Worm (Caenorhabditis elegans) whole organism, L1 larva: ENCODE results near the gene gst-26.

ENCODE experiments used
- Y116A8C.19 ChIP-seq: sonication (generic microtip); optimal IDR thresholded peaks from 2 replicates; lab custom pipeline; 2016; ENCODE audit warnings: missing compliant biosample characterization, missing genetic modification characterization, borderline replicate concordance
- alr-1 ChIP-seq: fragments of 200-800 bp; sonication (Bioruptor generic); optimal IDR thresholded peaks from 2 replicates; lab custom pipeline; 2018; ENCODE audit warnings: borderline replicate concordance, mild to moderate bottlenecking, missing genetic modification characterization, missing compliant biosample characterization
- ceh-8 ChIP-seq: fragments of 200-800 bp; sonication (Bioruptor generic); optimal IDR thresholded peaks from 2 replicates; lab custom pipeline; 2018; ENCODE audit warnings: mild to moderate bottlenecking, missing genetic modification characterization, moderate library complexity, missing compliant biosample characterization
- ceh-82 ChIP-seq, 3 experiments: fragments of 150-350 bp in 1 of 3; sonication (generic microtip) in 2 of 3; optimal IDR thresholded peaks; 2 replicates each; lab custom pipeline; 2014 to 2017; ENCODE audit warnings: missing biosample characterization in 3 of 3, missing genetic modification characterization in 3 of 3
- ceh-90 ChIP-seq: sonication (generic microtip); optimal IDR thresholded peaks from 2 replicates; lab custom pipeline; 2016; ENCODE audit warnings: missing genetic modification characterization, missing compliant biosample characterization
- dsc-1 ChIP-seq: sonication (generic microtip); optimal IDR thresholded peaks from 2 replicates; lab custom pipeline; 2016; ENCODE audit warnings: mild to moderate bottlenecking, missing genetic modification characterization, missing compliant biosample characterization
- efl-1 ChIP-seq, 4 experiments: fragments of 150-350 bp; optimal IDR thresholded peaks in 3 of 4; peaks in 1 of 4; 1 replicate in 1 of 4; 2 replicates in 3 of 4; lab custom pipeline; 2014; ENCODE audit warnings: missing biosample characterization in 2 of 4, missing genetic modification characterization in 2 of 4, missing genetic modification reagents in 2 of 4
- egl-27 ChIP-seq, 2 experiments: fragments of 150-350 bp in 1 of 2; sonication (generic microtip); optimal IDR thresholded peaks; 3 replicates each; lab custom pipeline; 2017 to 2018; ENCODE audit warnings: missing biosample characterization in 2 of 2, missing genetic modification characterization in 2 of 2, missing genetic modification reagents in 2 of 2
- elt-2 ChIP-seq: sonication (generic microtip); optimal IDR thresholded peaks from 2 replicates; lab custom pipeline; 2016; ENCODE audit warnings: missing genetic modification characterization, mild to moderate bottlenecking, inconsistent platforms, missing compliant biosample characterization, missing genetic modification reagents
- elt-3 ChIP-seq, 6 experiments: fragments of 150-350 bp in 1 of 6; sonication (generic microtip); optimal IDR thresholded peaks; 2 replicates each; lab custom pipeline; 2017 to 2018; ENCODE audit warnings: missing biosample characterization in 6 of 6, missing genetic modification characterization in 6 of 6, inconsistent platforms in 1 of 6
- fkh-10 ChIP-seq: sonication (generic microtip); optimal IDR thresholded peaks from 2 replicates; lab custom pipeline; 2017; ENCODE audit warnings: missing biosample characterization, missing genetic modification reagents, missing genetic modification characterization
- fkh-8 ChIP-seq: sonication (generic microtip); optimal IDR thresholded peaks from 2 replicates; lab custom pipeline; 2016; ENCODE audit warnings: mild to moderate bottlenecking, missing genetic modification characterization, missing compliant biosample characterization
- hlh-4 ChIP-seq: sonication (generic microtip); optimal IDR thresholded peaks from 2 replicates; lab custom pipeline; 2016; ENCODE audit warnings: mild to moderate bottlenecking, missing genetic modification characterization, missing compliant biosample characterization
- hpl-2 ChIP-seq: fragments of 150-350 bp; optimal IDR thresholded peaks from 2 replicates; lab custom pipeline; 2014; ENCODE audit warnings: missing biosample characterization, missing genetic modification reagents, missing genetic modification characterization
- irx-1 ChIP-seq: sonication (generic microtip); optimal IDR thresholded peaks from 2 replicates; lab custom pipeline; 2016; ENCODE audit warnings: missing genetic modification characterization, missing compliant biosample characterization
- lin-13 ChIP-seq: fragments of 150-350 bp; optimal IDR thresholded peaks from 2 replicates; lab custom pipeline; 2014; ENCODE audit warnings: missing biosample characterization, missing genetic modification reagents, missing genetic modification characterization
- lin-14 ChIP-seq: fragments of 200-800 bp; sonication (Bioruptor generic); optimal IDR thresholded peaks from 2 replicates; lab custom pipeline; 2018; ENCODE audit warnings: mild to moderate bottlenecking, missing genetic modification characterization, moderate library complexity, missing compliant biosample characterization
- lin-35 ChIP-seq, 2 experiments: fragments of 150-350 bp; optimal IDR thresholded peaks; 2 replicates each; lab custom pipeline; 2014; ENCODE audit warnings: missing biosample characterization in 2 of 2, missing genetic modification characterization in 2 of 2, missing genetic modification reagents in 2 of 2
- lin-39 ChIP-seq: fragments of 150-350 bp; optimal IDR thresholded peaks from 2 replicates; lab custom pipeline; 2014; ENCODE audit warnings: missing biosample characterization, missing genetic modification reagents, missing genetic modification characterization
- lir-3 ChIP-seq: sonication (generic microtip); optimal IDR thresholded peaks from 2 replicates; lab custom pipeline; 2016; ENCODE audit warnings: mild to moderate bottlenecking, missing genetic modification characterization, moderate library complexity, missing compliant biosample characterization; ENCODE audit not compliant: poor library complexity
- lsy-2 ChIP-seq, 2 experiments: fragments of 150-350 bp; optimal IDR thresholded peaks; 2 replicates each; lab custom pipeline; 2014; ENCODE audit warnings: missing biosample characterization in 2 of 2, missing genetic modification characterization in 2 of 2
- mdl-1 ChIP-seq, 2 experiments: fragments of 150-350 bp; optimal IDR thresholded peaks; 2 replicates each; lab custom pipeline; 2014 to 2017; ENCODE audit warnings: missing biosample characterization in 2 of 2, missing genetic modification characterization in 2 of 2, inconsistent platforms in 1 of 2
- nhr-11 ChIP-seq: fragments of 150-350 bp; optimal IDR thresholded peaks from 2 replicates; lab custom pipeline; 2014; ENCODE audit warnings: missing biosample characterization, missing genetic modification characterization
- nhr-12 ChIP-seq: sonication (generic microtip); optimal IDR thresholded peaks from 2 replicates; lab custom pipeline; 2017; ENCODE audit warnings: missing biosample characterization, missing genetic modification characterization
- nhr-19 ChIP-seq: fragments of 200-800 bp; sonication (Bioruptor generic); conservative IDR thresholded peaks from 2 replicates; pipeline ENCODE4 v1.3.6; 2022; ENCODE audit warnings: missing genetic modification characterization, missing compliant biosample characterization
- nhr-47 ChIP-seq: sonication (generic microtip); optimal IDR thresholded peaks from 2 replicates; lab custom pipeline; 2016; ENCODE audit warnings: mild to moderate bottlenecking, missing genetic modification characterization, moderate library complexity, missing compliant biosample characterization
- nhr-76 ChIP-seq: sonication (generic microtip); optimal IDR thresholded peaks from 2 replicates; lab custom pipeline; 2017; ENCODE audit warnings: missing biosample characterization, missing genetic modification characterization
- nhr-77 ChIP-seq: fragments of 150-350 bp; optimal IDR thresholded peaks from 2 replicates; lab custom pipeline; 2014; ENCODE audit warnings: missing biosample characterization, missing genetic modification characterization
- nhr-85 ChIP-seq: sonication (generic microtip); peaks from one replicate; lab custom pipeline; 2016; ENCODE audit warnings: missing genetic modification characterization, inconsistent platforms, missing compliant biosample characterization
- nhr-90 ChIP-seq: sonication (generic microtip); optimal IDR thresholded peaks from 2 replicates; lab custom pipeline; 2016; ENCODE audit warnings: mild to moderate bottlenecking, missing genetic modification characterization, missing compliant biosample characterization; ENCODE audit not compliant: poor library complexity
- pax-3 ChIP-seq: fragments of 200-800 bp; sonication (Bioruptor generic); optimal IDR thresholded peaks from 2 replicates; lab custom pipeline; 2018; ENCODE audit warnings: mild to moderate bottlenecking, missing genetic modification characterization, moderate library complexity, missing compliant biosample characterization
- rnt-1 ChIP-seq: sonication (generic microtip); optimal IDR thresholded peaks from 2 replicates; lab custom pipeline; 2016; ENCODE audit warnings: mild to moderate bottlenecking, missing genetic modification characterization, moderate library complexity, missing compliant biosample characterization
- snpc-4 ChIP-seq: fragments of 150-350 bp; optimal IDR thresholded peaks from 2 replicates; lab custom pipeline; 2014; ENCODE audit warnings: missing biosample characterization, missing genetic modification characterization
- snu-23 ChIP-seq: sonication (generic microtip); optimal IDR thresholded peaks from 2 replicates; lab custom pipeline; 2016; ENCODE audit warnings: missing genetic modification characterization, missing compliant biosample characterization
- tbx-2 ChIP-seq: sonication (generic microtip); optimal IDR thresholded peaks from 2 replicates; lab custom pipeline; 2016; ENCODE audit warnings: missing genetic modification characterization, missing compliant biosample characterization
- tlp-1 ChIP-seq: fragments of 150-350 bp; optimal IDR thresholded peaks from 2 replicates; lab custom pipeline; 2014; ENCODE audit warnings: missing biosample characterization, missing genetic modification characterization
- unc-130 ChIP-seq: fragments of 150-350 bp; optimal IDR thresholded peaks from 2 replicates; lab custom pipeline; 2017; ENCODE audit warnings: missing biosample characterization, missing genetic modification characterization, inconsistent platforms
- unc-98 ChIP-seq: fragments of 200-800 bp; sonication (Bioruptor generic); IDR thresholded peaks from 2 replicates; pipeline ENCODE4 v1.3.6; 2022; ENCODE audit warnings: missing genetic modification characterization, missing compliant biosample characterization
- vab-15 ChIP-seq: sonication (generic microtip); optimal IDR thresholded peaks from 2 replicates; lab custom pipeline; 2017; ENCODE audit warnings: missing genotype, mild to moderate bottlenecking, missing genetic modification characterization, missing compliant biosample characterization
- xbp-1 ChIP-seq: sonication (generic microtip); optimal IDR thresholded peaks from 2 replicates; lab custom pipeline; 2016; ENCODE audit warnings: missing genetic modification characterization, missing compliant biosample characterization
- zag-1 ChIP-seq: fragments of 150-350 bp; optimal IDR thresholded peaks from 2 replicates; lab custom pipeline; 2014; ENCODE audit warnings: missing biosample characterization, missing genetic modification characterization
- zip-4 ChIP-seq: fragments of 200-800 bp; sonication (Bioruptor generic); optimal IDR thresholded peaks from 2 replicates; lab custom pipeline; 2018; ENCODE audit warnings: mild to moderate bottlenecking, missing genetic modification characterization, moderate library complexity, missing compliant biosample characterization
- ztf-11 ChIP-seq, 2 experiments: sonication (generic microtip); optimal IDR thresholded peaks; 2 replicates each; lab custom pipeline; 2016 to 2017; ENCODE audit warnings: missing genetic modification characterization in 2 of 2, missing biosample characterization in 1 of 2, missing compliant biosample characterization in 1 of 2
- ztf-4 ChIP-seq: fragments of 150-350 bp; optimal IDR thresholded peaks from 2 replicates; lab custom pipeline; 2014; ENCODE audit warnings: missing biosample characterization, missing genetic modification characterization

Gene gst-26

DNA sequence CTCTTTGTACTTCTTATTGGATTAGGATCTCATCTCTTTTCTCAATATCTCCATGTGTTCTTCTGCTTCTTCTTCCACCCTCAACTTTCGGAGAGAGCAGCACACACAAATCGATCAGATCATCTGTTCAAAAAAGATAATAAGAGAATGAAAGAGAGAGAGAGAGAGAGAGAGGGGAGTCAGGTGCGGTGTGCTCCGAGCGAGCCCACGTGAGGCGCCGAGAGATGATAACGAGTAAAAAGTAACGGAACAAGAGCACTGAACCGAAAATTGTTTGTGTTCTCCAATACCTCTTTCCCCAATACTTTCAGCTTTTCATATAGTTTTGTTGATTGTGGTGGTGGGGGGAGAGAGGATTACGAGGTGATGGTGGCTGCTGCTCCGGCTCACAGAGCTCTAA is 29.6 kb upstream of the gst-26 start (continued):
- TF ChIP-seq fkh-10 (GFP tag; lab: Kevin White, UChicago): no peak
- peak; percentile 46 for TF ChIP-seq snu-23 (GFP tag; lab: Kevin White, UChicago)
- TF ChIP-seq egl-27 (tag; optimal IDR thresholded peaks at IDR 0.05; lab: Kevin White, UChicago): no peak
- TF ChIP-seq hpl-2 (GFP tag; lab: Kevin White, UChicago): no peak
- TF ChIP-seq elt-3 (tag; optimal IDR thresholded peaks at IDR 0.05; lab: Kevin White, UChicago): no peak
- TF ChIP-seq ztf-4 (tag; lab: Kevin White, UChicago): no peak
- TF ChIP-seq lin-35 (GFP tag; optimal IDR thresholded peaks at IDR 0.05; lab: Kevin White, UChicago): peak; percentile 19 to 42
- TF ChIP-seq hlh-4: no peak
- TF ChIP-seq dsc-1 (tag; lab: Kevin White, UChicago): peak; percentile 77
- TF ChIP-seq nhr-76 (tag; lab: Kevin White, UChicago): no peak
- TF ChIP-seq nhr-77 (tag; lab: Kevin White, UChicago): peak; percentile 53
- peak in 1 of 2 experiments; percentile 73 for TF ChIP-seq mdl-1 (tag; optimal IDR thresholded peaks at IDR 0.05; lab: Kevin White, UChicago)
- peak; percentile 22 for TF ChIP-seq nhr-90 (tag; lab: Kevin White, UChicago)
- no peak for TF ChIP-seq alr-1 (tag; lab: Kevin White, UChicago)
- no peak for TF ChIP-seq unc-130 (tag; lab: Kevin White, UChicago)
- TF ChIP-seq lsy-2 (tag; optimal IDR thresholded peaks at IDR 0.05; lab: Kevin White, UChicago): peak; percentile 51 to 54
- TF ChIP-seq ceh-8 (GFP tag; lab: Kevin White, UChicago): no peak
- no peak for TF ChIP-seq unc-98 (GFP tag; lab: Robert Waterston, UW)
- TF ChIP-seq Y116A8C.19 (tag; lab: Kevin White, UChicago): no peak
- peak in 1 of 3 experiments; percentile 21 for TF ChIP-seq ceh-82 (tag; optimal IDR thresholded peaks at IDR 0.05; lab: Kevin White, UChicago)
- TF ChIP-seq nhr-12: no peak
- TF ChIP-seq nhr-11 (tag; lab: Kevin White, UChicago): no peak
- peak; percentile 22 for TF ChIP-seq nhr-47 (tag; lab: Kevin White, UChicago)
- no peak for TF ChIP-seq fkh-8 (tag; lab: Kevin White, UChicago)
- TF ChIP-seq lin-39 (tag; lab: Kevin White, UChicago): peak; percentile 22
- TF ChIP-seq lin-13 (GFP tag; lab: Kevin White, UChicago): no peak
- TF ChIP-seq efl-1 (optimal IDR thresholded peaks at IDR 0.05; lab: Kevin White, UChicago): peak; percentile 1 to 33
- peak in 1 of 2 experiments; percentile 91 for TF ChIP-seq efl-1 (GFP tag; optimal IDR thresholded peaks at IDR 0.05 in 1 of 2; lab: Kevin White, UChicago)
- peak; percentile 57 for TF ChIP-seq nhr-19 (GFP tag; lab: Robert Waterston, UW)
- peak; percentile 31 for TF ChIP-seq lir-3 (tag; lab: Kevin White, UChicago)
- TF ChIP-seq, all 84 proteins: peak for 25

DNA sequence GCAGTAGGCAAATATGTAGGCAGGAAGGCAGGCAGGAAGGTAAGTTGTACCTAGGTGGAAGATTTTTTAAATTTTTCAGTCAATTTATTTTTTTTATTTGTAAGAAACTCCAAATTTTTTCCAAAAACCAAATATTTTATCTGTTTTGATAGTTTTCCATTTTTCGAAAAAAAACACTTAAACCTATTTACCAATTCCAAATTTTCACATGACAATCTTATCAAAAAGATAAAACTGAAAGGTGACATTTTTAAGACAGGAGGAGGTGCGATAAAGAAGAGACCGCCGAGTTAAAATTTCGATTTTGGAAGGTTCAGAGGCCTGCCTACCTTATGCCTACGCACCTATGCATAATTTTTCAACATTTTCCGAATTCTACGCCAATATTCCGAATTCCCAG is 26.6 kb upstream of the gst-26 start:
- TF ChIP-seq tbx-2 (tag; lab: Kevin White, UChicago) (no peak), elt-2 (tag; lab: Kevin White, UChicago) (peak; percentile 66), rnt-1 (tag; lab: Kevin White, UChicago) (no peak), ztf-11 (tag; optimal IDR thresholded peaks at IDR 0.05; lab: Kevin White, UChicago) (no peak), nhr-85 (tag; lab: Kevin White, UChicago) (no peak), lsy-2 (tag; optimal IDR thresholded peaks at IDR 0.05; lab: Kevin White, UChicago) (no peak)

DNA sequence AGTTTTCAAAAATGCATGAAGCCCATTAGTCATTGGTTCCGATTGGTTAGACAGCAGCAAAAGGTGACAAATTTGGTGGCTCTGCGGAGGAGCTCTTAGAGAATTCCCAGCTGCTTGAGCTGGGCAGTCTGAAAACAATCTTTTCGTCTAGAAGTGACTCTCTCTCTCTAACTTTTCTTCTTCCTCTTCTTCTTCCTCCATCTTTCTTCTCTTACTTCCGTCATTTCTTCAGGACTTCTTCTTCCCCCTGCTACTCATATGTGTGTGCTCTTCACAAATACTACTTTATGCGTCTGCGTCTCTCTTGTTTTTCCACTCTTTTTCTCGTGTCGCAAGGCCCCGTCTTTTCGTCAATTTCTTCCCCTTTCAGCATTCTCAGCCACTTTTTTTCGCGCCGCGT is 25.6 kb upstream of the gst-26 start:
- no peak for TF ChIP-seq hlh-4
- no peak for TF ChIP-seq ztf-11 (tag; optimal IDR thresholded peaks at IDR 0.05; lab: Kevin White, UChicago)
- no peak for TF ChIP-seq tlp-1 (tag; lab: Kevin White, UChicago)
- no peak for TF ChIP-seq pax-3 (tag; lab: Kevin White, UChicago)
- no peak for TF ChIP-seq xbp-1
- no peak for TF ChIP-seq nhr-85 (tag; lab: Kevin White, UChicago)
- TF ChIP-seq zip-4: no peak
- peak; percentile 13 for TF ChIP-seq dsc-1 (tag; lab: Kevin White, UChicago)
- TF ChIP-seq ceh-90 (tag; lab: Kevin White, UChicago): no peak
- no peak for TF ChIP-seq elt-2 (tag; lab: Kevin White, UChicago)
- TF ChIP-seq Y116A8C.19 (tag; lab: Kevin White, UChicago): no peak
- TF ChIP-seq nhr-76 (tag; lab: Kevin White, UChicago): no peak
- peak; percentile 80 for TF ChIP-seq lin-14 (GFP tag; lab: Kevin White, UChicago)
- no peak for TF ChIP-seq snpc-4 (tag; lab: Kevin White, UChicago)
- TF ChIP-seq rnt-1 (tag; lab: Kevin White, UChicago): no peak
- TF ChIP-seq nhr-77 (tag; lab: Kevin White, UChicago): no peak
- TF ChIP-seq irx-1 (tag; lab: Kevin White, UChicago): no peak
- TF ChIP-seq nhr-90 (tag; lab: Kevin White, UChicago): no peak
- TF ChIP-seq snu-23 (GFP tag; lab: Kevin White, UChicago): peak; percentile 29
- no peak for TF ChIP-seq vab-15
- no peak for TF ChIP-seq unc-98 (GFP tag; lab: Robert Waterston, UW)
- no peak for TF ChIP-seq elt-3 (tag; optimal IDR thresholded peaks at IDR 0.05; lab: Kevin White, UChicago)
- TF ChIP-seq fkh-8 (tag; lab: Kevin White, UChicago): peak; percentile 79
- TF ChIP-seq hpl-2 (GFP tag; lab: Kevin White, UChicago): no peak
- no peak for TF ChIP-seq alr-1 (tag; lab: Kevin White, UChicago)
- TF ChIP-seq zag-1 (tag; lab: Kevin White, UChicago): no peak
- TF ChIP-seq lsy-2 (tag; optimal IDR thresholded peaks at IDR 0.05; lab: Kevin White, UChicago): peak; percentile 19 to 29
